Fruit fly (Drosophila melanogaster): Measurements from ENCODE around the gene CG42637.

The CG42637 gene

DNA sequence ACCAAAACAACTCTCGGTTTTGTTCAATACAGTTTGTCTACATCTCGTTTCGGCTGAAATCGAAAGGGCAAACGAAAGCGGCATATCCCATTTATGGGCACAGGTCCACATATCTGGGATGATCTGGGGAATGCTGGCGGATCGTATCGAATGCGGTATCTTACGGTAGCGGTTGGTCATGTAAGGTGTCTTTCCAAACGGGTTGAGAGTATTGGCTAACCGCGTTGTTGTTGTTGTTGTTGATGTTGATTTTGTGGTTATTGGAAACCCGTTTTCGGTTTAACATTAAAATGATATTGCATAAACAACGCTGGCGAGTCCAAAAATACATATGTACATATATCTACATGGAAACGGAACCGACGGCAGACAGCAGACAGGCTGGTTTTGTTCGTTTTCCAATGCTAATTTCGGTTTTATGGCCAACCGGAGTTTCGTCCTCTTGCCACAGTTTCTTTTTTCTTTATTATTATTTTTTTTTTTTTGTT, 99.2 kb downstream of the CG42637 start (continued):
- no peak for TF ChIP-seq Mes4 (GFP tag; optimal IDR thresholded peaks at IDR 0.05)
- peak; percentile 64 for TF ChIP-seq nom (GFP tag; optimal IDR thresholded peaks at IDR 0.05)
- peak; percentile 79 for TF ChIP-seq oc (tag; optimal IDR thresholded peaks at IDR 0.05)
- peak in 1 of 2 experiments; percentile 74 for TF ChIP-seq Pdp1 (GFP tag; optimal IDR thresholded peaks at IDR 0.05)
- TF ChIP-seq CG17361 (GFP tag; IDR thresholded peaks at IDR 0.05) = peak; percentile 16; the same call in 1 of the 3 replicates

DNA sequence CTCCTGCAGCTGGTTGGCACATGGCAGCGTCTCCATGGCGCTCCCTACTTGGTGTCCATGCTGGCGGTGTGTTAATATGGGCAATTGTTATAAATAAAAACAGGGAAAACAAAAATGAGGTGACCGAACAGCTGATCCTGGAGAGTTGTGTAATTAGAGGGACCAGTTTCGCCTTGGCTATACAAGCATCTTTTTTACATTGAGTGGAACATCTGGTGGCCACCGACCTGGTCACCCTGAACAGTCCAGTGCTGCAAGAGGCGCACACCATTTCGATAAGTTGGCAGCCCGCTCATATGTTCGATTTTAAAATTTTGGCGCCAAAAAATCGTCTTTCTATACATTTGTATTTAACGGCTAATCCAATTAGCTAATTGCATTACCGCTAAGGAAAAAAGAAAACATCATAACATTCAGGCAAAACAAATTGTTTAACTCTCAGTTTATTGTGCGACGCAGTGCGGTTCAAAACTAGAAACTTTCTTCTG, 106.1 kb downstream of the CG42637 start, which contains the start of the genes CG8765 and Gbeta76C:
TSS of gene CG8765 (minus strand) at position 154 of the 488 bp plus-strand sequence.
TSS of gene Gbeta76C (plus strand) at position 438 of the 488 bp plus-strand sequence.
- TF ChIP-seq TFAM (GFP tag; optimal IDR thresholded peaks at IDR 0.05) = no peak
- no peak for TF ChIP-seq CG7963 (GFP tag; IDR thresholded peaks at IDR 0.05; ENCODE audit: partially characterized antibody)
- peak; percentile 67 for TF ChIP-seq Sry-δ (GFP tag; optimal IDR thresholded peaks at IDR 0.05)
- no peak for TF ChIP-seq dmrt99B (tag; optimal IDR thresholded peaks at IDR 0.05)
- peak; percentile 21 for TF ChIP-seq kni (GFP tag; optimal IDR thresholded peaks at IDR 0.05)
- no peak for TF ChIP-seq CG4282 (GFP tag; optimal IDR thresholded peaks at IDR 0.05)
- TF ChIP-seq CG10274 (GFP tag; optimal IDR thresholded peaks at IDR 0.05) = no peak
- no peak for TF ChIP-seq CG7271 (tag; optimal IDR thresholded peaks at IDR 0.05)
- no peak for TF ChIP-seq ro (GFP tag; IDR thresholded peaks at IDR 0.05)
- no peak for TF ChIP-seq odd (GFP tag; optimal IDR thresholded peaks at IDR 0.05)
- TF ChIP-seq Dref (GFP tag; IDR thresholded peaks at IDR 0.05) = peak; percentile 51
- 0 out of 2 replicates have a peak, but pooled peaks have one; percentile 16 for TF ChIP-seq CG8765 (GFP tag; IDR thresholded peaks at IDR 0.05)
- no peak for TF ChIP-seq ara (GFP tag; IDR thresholded peaks at IDR 0.05)
- 0 out of 2 replicates have a peak, but pooled peaks have one; percentile 20 for TF ChIP-seq cas (GFP tag; IDR thresholded peaks at IDR 0.05)
- TF ChIP-seq Camta (GFP tag; optimal IDR thresholded peaks at IDR 0.05) = no peak
- no peak for TF ChIP-seq CG7556 (GFP tag; optimal IDR thresholded peaks at IDR 0.05)
- TF ChIP-seq tgo (GFP tag; IDR thresholded peaks at IDR 0.05) = no peak
- TF ChIP-seq CG13296 (GFP tag; optimal IDR thresholded peaks at IDR 0.05) = no peak
- TF ChIP-seq Rfx (GFP tag; IDR thresholded peaks at IDR 0.05) = peak; percentile 75
- no peak for TF ChIP-seq Sry-β (GFP tag; optimal IDR thresholded peaks at IDR 0.05)
- peak; percentile 60 for TF ChIP-seq Antp (GFP tag; optimal IDR thresholded peaks at IDR 0.05)
- peak; percentile 13 for TF ChIP-seq CG7786 (GFP tag; optimal IDR thresholded peaks at IDR 0.05)
- no peak for TF ChIP-seq CG16863 (GFP tag; optimal IDR thresholded peaks at IDR 0.05)
- TF ChIP-seq prd (optimal IDR thresholded peaks at IDR 0.05) = no peak
- no peak for TF ChIP-seq prd (GFP tag; IDR thresholded peaks at IDR 0.05)
- peak; percentile 19 for TF ChIP-seq Max (GFP tag; optimal IDR thresholded peaks at IDR 0.05)
- TF ChIP-seq Ptx1 (GFP tag; IDR thresholded peaks at IDR 0.05) = peak; percentile 39; the same call in 1 of the 2 replicates
- TF ChIP-seq pnt (GFP tag; optimal IDR thresholded peaks at IDR 0.05) = peak; percentile 34
- no peak for TF ChIP-seq Dad (GFP tag; optimal IDR thresholded peaks at IDR 0.05)
- TF ChIP-seq nerfin-2 (GFP tag; IDR thresholded peaks at IDR 0.05; ENCODE audit: partially characterized antibody) = no peak
- TF ChIP-seq ab (GFP tag; optimal IDR thresholded peaks at IDR 0.05) = no peak
- TF ChIP-seq Oaz (GFP tag; IDR thresholded peaks at IDR 0.05) = no peak
- no peak for TF ChIP-seq ase (GFP tag; IDR thresholded peaks at IDR 0.05)
- TF ChIP-seq Dbx (GFP tag; IDR thresholded peaks at IDR 0.05) = peak; percentile 47; the same call in 1 of the 3 replicates
- no peak for TF ChIP-seq CG17802 (tag; optimal IDR thresholded peaks at IDR 0.05)
- peak; percentile 66 for TF ChIP-seq zen (tag; optimal IDR thresholded peaks at IDR 0.05)
- no peak for TF ChIP-seq Lpt (GFP tag; optimal IDR thresholded peaks at IDR 0.05)
- peak; percentile 37; the same call in 1 of the 2 replicates for TF ChIP-seq bbx (GFP tag; IDR thresholded peaks at IDR 0.05; ENCODE audit: partially characterized antibody)
- TF ChIP-seq CG2116 (GFP tag; optimal IDR thresholded peaks at IDR 0.05) = peak; percentile 62
- TF ChIP-seq slbo (GFP tag; IDR thresholded peaks at IDR 0.05) = peak; percentile 70
- peak; percentile 24 for TF ChIP-seq CG12942 (GFP tag; optimal IDR thresholded peaks at IDR 0.05)
- no peak for TF ChIP-seq sc (optimal IDR thresholded peaks at IDR 0.05)
- TF ChIP-seq sc (GFP tag; optimal IDR thresholded peaks at IDR 0.05) = no peak
- peak; percentile 55 for TF ChIP-seq Xbp1 (GFP tag; optimal IDR thresholded peaks at IDR 0.05)
- TF ChIP-seq CG3995 (GFP tag; optimal IDR thresholded peaks at IDR 0.05) = peak; percentile 1
